Worm (Caenorhabditis elegans) whole organism, midembryonic: ENCODE measurements around the gene idpp-15.

Experiments
- T22C8.4 ChIP-seq: fragments of 200-800 bp; sonication (Bioruptor generic); IDR thresholded peaks from 2 replicates; pipeline ENCODE4 v1.3.6; 2022; ENCODE audit warnings: missing genetic modification characterization, missing compliant biosample characterization
- cog-1 ChIP-seq: sonication (generic microtip); optimal IDR thresholded peaks from 2 replicates; lab custom pipeline; 2016; ENCODE audit warnings: missing genetic modification characterization, missing compliant biosample characterization
- flt-1 ChIP-seq: fragments of 200-800 bp; sonication (Bioruptor generic); IDR thresholded peaks from 2 replicates; pipeline ENCODE4 v1.3.6; 2022; ENCODE audit warnings: missing genetic modification characterization, missing compliant biosample characterization
- med-1 ChIP-seq: sonication (generic microtip); optimal IDR thresholded peaks from 2 replicates; lab custom pipeline; 2017; ENCODE audit warnings: missing genetic modification characterization, mild to moderate bottlenecking, missing compliant biosample characterization, antibody characterized with exemption, missing genetic modification reagents; ENCODE audit not compliant: insufficient read depth

- TF ChIP-seq cog-1 (tag; lab: Kevin White, UChicago) = no peak
- TF ChIP-seq T22C8.4 (GFP tag; lab: Robert Waterston, UW) = no peak
- no peak for TF ChIP-seq med-1 (GFP tag; lab: Kevin White, UChicago)
- TF ChIP-seq flt-1 (GFP tag; lab: Robert Waterston, UW) = no peak
Observed at ce11 chrIII:8504176-8504763, 20.6 kb upstream of the idpp-15 start.
